Worm (Caenorhabditis elegans) whole organism, L1 larva: ENCODE data around the gene ZK550.2.

Experiments
- C16A3.4 ChIP-seq: fragments of 150-350 bp; optimal IDR thresholded peaks from 2 replicates; lab custom pipeline; 2014; ENCODE audit warnings: missing biosample characterization, missing genetic modification characterization
- C34B4.2 ChIP-seq: sonication (generic microtip); optimal IDR thresholded peaks from 2 replicates; lab custom pipeline; 2017; ENCODE audit warnings: mild to moderate bottlenecking, missing genetic modification characterization, missing compliant biosample characterization
- F16B12.6 ChIP-seq: fragments of 150-350 bp; optimal IDR thresholded peaks from 2 replicates; lab custom pipeline; 2014; ENCODE audit warnings: missing biosample characterization, missing genetic modification characterization
- Y116A8C.19 ChIP-seq: sonication (generic microtip); optimal IDR thresholded peaks from 2 replicates; lab custom pipeline; 2016; ENCODE audit warnings: missing compliant biosample characterization, missing genetic modification characterization, borderline replicate concordance
- alr-1 ChIP-seq: fragments of 200-800 bp; sonication (Bioruptor generic); optimal IDR thresholded peaks from 2 replicates; lab custom pipeline; 2018; ENCODE audit warnings: borderline replicate concordance, mild to moderate bottlenecking, missing genetic modification characterization, missing compliant biosample characterization
- ama-1 ChIP-seq: fragments of 150-350 bp; optimal IDR thresholded peaks from 2 replicates; lab custom pipeline; 2014
- blmp-1 ChIP-seq: fragments of 150-350 bp; optimal IDR thresholded peaks from 2 replicates; lab custom pipeline; 2014; ENCODE audit warnings: missing biosample characterization, missing genetic modification characterization
- ceh-63 ChIP-seq: fragments of 200-800 bp; sonication (Bioruptor generic); optimal IDR thresholded peaks from 2 replicates; lab custom pipeline; 2018; ENCODE audit warnings: mild to moderate bottlenecking, missing genetic modification characterization, missing compliant biosample characterization
- ceh-8 ChIP-seq: fragments of 200-800 bp; sonication (Bioruptor generic); optimal IDR thresholded peaks from 2 replicates; lab custom pipeline; 2018; ENCODE audit warnings: mild to moderate bottlenecking, missing genetic modification characterization, moderate library complexity, missing compliant biosample characterization
- ceh-82 ChIP-seq, 3 experiments: fragments of 150-350 bp in 1 of 3; sonication (generic microtip) in 2 of 3; optimal IDR thresholded peaks; 2 replicates each; lab custom pipeline; 2014 to 2017; ENCODE audit warnings: missing biosample characterization in 3 of 3, missing genetic modification characterization in 3 of 3
- ceh-88 ChIP-seq: fragments of 200-800 bp; sonication (Bioruptor generic); IDR thresholded peaks from 2 replicates; pipeline ENCODE4 v1.3.6; 2022; ENCODE audit warnings: missing genetic modification characterization, missing compliant biosample characterization
- dpl-1 ChIP-seq, 3 experiments: fragments of 150-350 bp in 2 of 3; sonication (generic microtip) in 1 of 3; optimal IDR thresholded peaks; 2 replicates each; lab custom pipeline; 2014 to 2017; ENCODE audit warnings: missing biosample characterization in 3 of 3, missing genetic modification characterization in 3 of 3, missing genetic modification reagents in 3 of 3
- dsc-1 ChIP-seq: sonication (generic microtip); optimal IDR thresholded peaks from 2 replicates; lab custom pipeline; 2016; ENCODE audit warnings: mild to moderate bottlenecking, missing genetic modification characterization, missing compliant biosample characterization
- efl-1 ChIP-seq, 4 experiments: fragments of 150-350 bp; optimal IDR thresholded peaks in 3 of 4; peaks in 1 of 4; 1 replicate in 1 of 4; 2 replicates in 3 of 4; lab custom pipeline; 2014; ENCODE audit warnings: missing biosample characterization in 2 of 4, missing genetic modification characterization in 2 of 4, missing genetic modification reagents in 2 of 4
- efl-3 ChIP-seq: fragments of 200-800 bp; sonication (Bioruptor generic); optimal IDR thresholded peaks from 2 replicates; lab custom pipeline; 2018; ENCODE audit warnings: mild to moderate bottlenecking, missing genetic modification characterization, missing compliant biosample characterization
- elt-2 ChIP-seq: sonication (generic microtip); optimal IDR thresholded peaks from 2 replicates; lab custom pipeline; 2016; ENCODE audit warnings: missing genetic modification characterization, mild to moderate bottlenecking, inconsistent platforms, missing compliant biosample characterization, missing genetic modification reagents
- elt-3 ChIP-seq, 6 experiments: fragments of 150-350 bp in 1 of 6; sonication (generic microtip); optimal IDR thresholded peaks; 2 replicates each; lab custom pipeline; 2017 to 2018; ENCODE audit warnings: missing biosample characterization in 6 of 6, missing genetic modification characterization in 6 of 6, inconsistent platforms in 1 of 6
- fkh-4 ChIP-seq: sonication (generic microtip); optimal IDR thresholded peaks from 2 replicates; lab custom pipeline; 2016; ENCODE audit warnings: missing compliant biosample characterization, missing genetic modification characterization, borderline replicate concordance
- fkh-8 ChIP-seq: sonication (generic microtip); optimal IDR thresholded peaks from 2 replicates; lab custom pipeline; 2016; ENCODE audit warnings: mild to moderate bottlenecking, missing genetic modification characterization, missing compliant biosample characterization
- grh-1 ChIP-seq: fragments of 200-800 bp; sonication (Bioruptor generic); IDR thresholded peaks from 2 replicates; pipeline ENCODE4 v1.3.6; 2022; ENCODE audit warnings: missing genetic modification reagents, missing genetic modification characterization, missing compliant biosample characterization
- hlh-17 ChIP-seq: fragments of 200-800 bp; sonication (Bioruptor generic); optimal IDR thresholded peaks from 2 replicates; lab custom pipeline; 2018; ENCODE audit warnings: missing genetic modification characterization, mild to moderate bottlenecking, missing compliant biosample characterization, moderate library complexity, borderline replicate concordance
- hlh-4 ChIP-seq: sonication (generic microtip); optimal IDR thresholded peaks from 2 replicates; lab custom pipeline; 2016; ENCODE audit warnings: mild to moderate bottlenecking, missing genetic modification characterization, missing compliant biosample characterization
- lin-15B ChIP-seq: fragments of 150-350 bp; sonication (generic microtip); optimal IDR thresholded peaks from 3 replicates; lab custom pipeline; 2014; ENCODE audit warnings: missing biosample characterization, missing genetic modification characterization
- lin-35 ChIP-seq, 2 experiments: fragments of 150-350 bp; optimal IDR thresholded peaks; 2 replicates each; lab custom pipeline; 2014; ENCODE audit warnings: missing biosample characterization in 2 of 2, missing genetic modification characterization in 2 of 2, missing genetic modification reagents in 2 of 2
- mab-9 ChIP-seq: fragments of 200-800 bp; sonication (Bioruptor generic); IDR thresholded peaks from 2 replicates; pipeline ENCODE4 v1.3.6; 2022; ENCODE audit warnings: missing genetic modification reagents, missing genetic modification characterization, missing compliant biosample characterization
- mdl-1 ChIP-seq, 2 experiments: fragments of 150-350 bp; optimal IDR thresholded peaks; 2 replicates each; lab custom pipeline; 2014 to 2017; ENCODE audit warnings: missing biosample characterization in 2 of 2, missing genetic modification characterization in 2 of 2, inconsistent platforms in 1 of 2
- nhr-12 ChIP-seq: sonication (generic microtip); optimal IDR thresholded peaks from 2 replicates; lab custom pipeline; 2017; ENCODE audit warnings: missing biosample characterization, missing genetic modification characterization
- nhr-19 ChIP-seq: fragments of 200-800 bp; sonication (Bioruptor generic); conservative IDR thresholded peaks from 2 replicates; pipeline ENCODE4 v1.3.6; 2022; ENCODE audit warnings: missing genetic modification characterization, missing compliant biosample characterization
- nhr-47 ChIP-seq: sonication (generic microtip); optimal IDR thresholded peaks from 2 replicates; lab custom pipeline; 2016; ENCODE audit warnings: mild to moderate bottlenecking, missing genetic modification characterization, moderate library complexity, missing compliant biosample characterization
- nhr-76 ChIP-seq: sonication (generic microtip); optimal IDR thresholded peaks from 2 replicates; lab custom pipeline; 2017; ENCODE audit warnings: missing biosample characterization, missing genetic modification characterization
- nhr-77 ChIP-seq: fragments of 150-350 bp; optimal IDR thresholded peaks from 2 replicates; lab custom pipeline; 2014; ENCODE audit warnings: missing biosample characterization, missing genetic modification characterization
- nhr-84 ChIP-seq: sonication (generic microtip); optimal IDR thresholded peaks from 2 replicates; lab custom pipeline; 2017; ENCODE audit warnings: missing biosample characterization, missing genetic modification characterization
- pag-3 ChIP-seq: sonication (generic microtip); optimal IDR thresholded peaks from 2 replicates; lab custom pipeline; 2017; ENCODE audit warnings: missing genetic modification characterization, mild to moderate bottlenecking, missing compliant biosample characterization, antibody characterized with exemption, borderline replicate concordance; ENCODE audit not compliant: insufficient read depth
- pqm-1 ChIP-seq: sonication (generic microtip); optimal IDR thresholded peaks from 3 replicates; lab custom pipeline; 2017; ENCODE audit warnings: missing biosample characterization, missing genetic modification characterization
- snpc-4 ChIP-seq: fragments of 150-350 bp; optimal IDR thresholded peaks from 2 replicates; lab custom pipeline; 2014; ENCODE audit warnings: missing biosample characterization, missing genetic modification characterization
- sptf-1 ChIP-seq: fragments of 150-350 bp; optimal IDR thresholded peaks from 2 replicates; lab custom pipeline; 2014; ENCODE audit warnings: missing biosample characterization, missing genetic modification characterization
- swsn-7 ChIP-seq: sonication (generic microtip); optimal IDR thresholded peaks from 2 replicates; lab custom pipeline; 2016; ENCODE audit warnings: missing genetic modification characterization, missing compliant biosample characterization
- tbx-2 ChIP-seq: sonication (generic microtip); optimal IDR thresholded peaks from 2 replicates; lab custom pipeline; 2016; ENCODE audit warnings: missing genetic modification characterization, missing compliant biosample characterization
- unc-130 ChIP-seq: fragments of 150-350 bp; optimal IDR thresholded peaks from 2 replicates; lab custom pipeline; 2017; ENCODE audit warnings: missing biosample characterization, missing genetic modification characterization, inconsistent platforms
- unc-30 ChIP-seq: sonication (generic microtip); optimal IDR thresholded peaks from 2 replicates; lab custom pipeline; 2017; ENCODE audit warnings: missing biosample characterization, missing genetic modification characterization
- unc-62 ChIP-seq: fragments of 150-350 bp; optimal IDR thresholded peaks from 2 replicates; lab custom pipeline; 2014; ENCODE audit warnings: missing biosample characterization, missing genetic modification reagents, missing genetic modification characterization
- xbp-1 ChIP-seq: sonication (generic microtip); optimal IDR thresholded peaks from 2 replicates; lab custom pipeline; 2016; ENCODE audit warnings: missing genetic modification characterization, missing compliant biosample characterization
- zip-4 ChIP-seq: fragments of 200-800 bp; sonication (Bioruptor generic); optimal IDR thresholded peaks from 2 replicates; lab custom pipeline; 2018; ENCODE audit warnings: mild to moderate bottlenecking, missing genetic modification characterization, moderate library complexity, missing compliant biosample characterization
- ztf-11 ChIP-seq, 2 experiments: sonication (generic microtip); optimal IDR thresholded peaks; 2 replicates each; lab custom pipeline; 2016 to 2017; ENCODE audit warnings: missing genetic modification characterization in 2 of 2, missing biosample characterization in 1 of 2, missing compliant biosample characterization in 1 of 2
- ztf-4 ChIP-seq: fragments of 150-350 bp; optimal IDR thresholded peaks from 2 replicates; lab custom pipeline; 2014; ENCODE audit warnings: missing biosample characterization, missing genetic modification characterization

ZK550.2 gene

DNA sequence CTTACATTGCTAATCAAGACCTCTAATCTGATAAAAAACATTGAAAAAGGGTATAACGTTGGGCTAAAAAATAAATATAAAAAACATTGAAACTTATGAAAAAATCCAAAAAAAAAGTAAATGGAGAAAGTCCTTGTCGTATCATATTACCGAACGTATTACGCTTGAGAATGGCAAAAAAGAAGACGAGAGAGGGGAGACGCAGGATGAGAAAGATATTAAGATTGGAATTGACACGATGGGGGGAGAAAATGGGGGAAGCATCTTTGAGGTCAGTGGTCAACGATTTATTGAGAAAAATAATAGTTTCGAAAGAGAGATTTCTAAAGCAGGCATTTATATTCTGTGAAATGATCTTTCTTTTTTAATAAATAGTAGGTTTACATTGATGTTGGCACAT is 36.1 kb upstream of the ZK550.2 start (continued):
- TF ChIP-seq zip-4 (GFP tag; lab: Kevin White, UChicago) (no peak), ztf-11 (tag; optimal IDR thresholded peaks at IDR 0.05; lab: Kevin White, UChicago) (no peak), fkh-4 (tag; lab: Kevin White, UChicago) (no peak), tbx-2 (tag; lab: Kevin White, UChicago) (no peak)

DNA sequence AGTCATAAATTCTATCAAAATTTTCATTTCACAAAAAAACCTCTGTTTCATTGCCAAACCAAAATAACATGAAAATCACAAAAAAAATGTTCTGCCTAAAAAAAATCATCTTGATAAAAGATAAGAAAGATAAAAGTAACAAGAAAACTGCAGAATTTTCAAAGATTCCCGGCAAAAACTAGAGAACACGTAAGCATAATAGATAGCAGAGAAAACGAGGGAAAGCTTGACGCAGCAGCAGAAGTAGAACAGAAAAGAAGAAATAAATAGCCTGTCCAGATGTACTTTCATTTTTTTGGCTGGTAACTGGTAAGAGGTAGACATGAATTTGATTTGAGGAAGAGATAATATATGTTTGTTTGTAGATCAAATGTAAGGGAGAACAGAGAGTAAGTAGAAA is 34.6 kb upstream of the ZK550.2 start:
- TF ChIP-seq pag-3 (tag; lab: Kevin White, UChicago) (peak; percentile 44), unc-30 (no peak), elt-2 (no peak), snpc-4 (tag; lab: Kevin White, UChicago) (no peak), tbx-2 (tag; lab: Kevin White, UChicago) (no peak), lin-35 (GFP tag; optimal IDR thresholded peaks at IDR 0.05; lab: Kevin White, UChicago) (peak in 1 of 2 experiments; percentile 6), grh-1 (no peak), efl-3 (GFP tag; lab: Kevin White, UChicago) (no peak), alr-1 (tag; lab: Kevin White, UChicago) (no peak), ama-1 (no peak), pqm-1 (tag; lab: Kevin White, UChicago) (no peak), unc-130 (tag; lab: Kevin White, UChicago) (no peak), nhr-47 (tag; lab: Kevin White, UChicago) (no peak), nhr-84 (tag; lab: Kevin White, UChicago) (no peak), ceh-8 (no peak), blmp-1 (peak; percentile 78), C16A3.4 (tag; lab: Kevin White, UChicago) (no peak), nhr-76 (no peak), swsn-7 (tag; lab: Kevin White, UChicago) (no peak), F16B12.6 (tag; lab: Kevin White, UChicago) (no peak), hlh-17 (no peak), sptf-1 (tag; lab: Kevin White, UChicago) (no peak), hlh-4 (tag; lab: Kevin White, UChicago) (no peak), nhr-12 (tag; lab: Kevin White, UChicago) (no peak), lin-15B (tag; lab: Kevin White, UChicago) (no peak), dpl-1 (GFP tag; optimal IDR thresholded peaks at IDR 0.05; lab: Kevin White, UChicago) (peak in 1 of 3 experiments; percentile 0), mdl-1 (tag; optimal IDR thresholded peaks at IDR 0.05; lab: Kevin White, UChicago) (no peak), fkh-4 (tag; lab: Kevin White, UChicago) (no peak), ztf-4 (no peak), nhr-19 (GFP tag; lab: Robert Waterston, UW) (no peak), mab-9 (GFP tag; lab: Robert Waterston, UW) (no peak), zip-4 (GFP tag; lab: Kevin White, UChicago) (no peak), Y116A8C.19 (tag; lab: Kevin White, UChicago) (no peak), nhr-77 (tag; lab: Kevin White, UChicago) (no peak), ceh-63 (no peak), xbp-1 (tag; lab: Kevin White, UChicago) (no peak), dsc-1 (tag; lab: Kevin White, UChicago) (no peak), unc-62 (GFP tag; lab: Kevin White, UChicago) (no peak), C34B4.2 (tag; lab: Kevin White, UChicago) (no peak), ceh-88 (no peak), fkh-8 (no peak), ceh-82 (tag; optimal IDR thresholded peaks at IDR 0.05; lab: Kevin White, UChicago) (no peak), elt-3 (tag; optimal IDR thresholded peaks at IDR 0.05; lab: Kevin White, UChicago) (peak in 1 of 6 experiments; percentile 50), efl-1 (optimal IDR thresholded peaks at IDR 0.05; lab: Kevin White, UChicago) (peak; percentile 17 to 19), efl-1 (GFP tag; optimal IDR thresholded peaks at IDR 0.05 in 1 of 2; lab: Kevin White, UChicago) (no peak)
